Worm (Caenorhabditis elegans): ENCODE results near the gene W04G3.5.

DNA sequence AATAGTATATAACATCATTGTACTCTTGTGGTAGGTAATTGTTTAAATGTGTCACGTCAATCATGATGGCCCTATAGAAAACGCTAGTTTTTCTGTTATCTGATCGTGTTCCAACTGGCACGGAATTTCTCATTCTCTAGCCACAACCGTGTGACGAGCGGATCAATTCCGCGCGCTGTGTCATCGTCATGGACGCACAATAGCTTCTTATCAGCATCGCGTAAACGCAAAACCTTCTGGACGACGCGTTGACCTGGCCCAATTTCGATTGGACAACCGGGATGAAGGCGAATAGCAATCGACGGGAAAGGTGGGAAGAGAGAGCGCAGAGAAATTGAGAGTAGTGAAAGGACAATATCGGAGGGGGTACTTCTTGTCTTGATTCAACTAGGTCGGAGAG, 16.4 kb upstream of the W04G3.5 start, which contains the start of gene lpr-3:
- no peak for TF ChIP-seq F13H6.1 (tag; optimal IDR thresholded peaks at IDR 0.05)
- TF ChIP-seq sox-4 (tag; optimal IDR thresholded peaks at IDR 0.05), result no peak
- no peak for TF ChIP-seq ceh-48 (tag; optimal IDR thresholded peaks at IDR 0.05)
- no peak for TF ChIP-seq hlh-6 (tag; optimal IDR thresholded peaks at IDR 0.05)
- TF ChIP-seq unc-3 (GFP tag; conservative IDR thresholded peaks at IDR 0.05), result no peak
- TF ChIP-seq unc-3 (tag; optimal IDR thresholded peaks at IDR 0.05), result no peak
- TF ChIP-seq ttx-3 (tag; optimal IDR thresholded peaks at IDR 0.05), result no peak
- no peak for TF ChIP-seq che-1 (tag; optimal IDR thresholded peaks at IDR 0.05)
- TF ChIP-seq gmeb-2 (tag; optimal IDR thresholded peaks at IDR 0.05), result no peak
- TF ChIP-seq ama-1 (optimal IDR thresholded peaks at IDR 0.05), result no peak
- no peak for TF ChIP-seq pax-1 (tag; optimal IDR thresholded peaks at IDR 0.05)
- no peak for TF ChIP-seq ceh-19 (GFP tag; optimal IDR thresholded peaks at IDR 0.05)
- TF ChIP-seq pha-4 (tag; optimal IDR thresholded peaks at IDR 0.05), result no peak
- TF ChIP-seq dve-1 (tag; optimal IDR thresholded peaks at IDR 0.05), result no peak
- TF ChIP-seq ref-2 (tag; optimal IDR thresholded peaks at IDR 0.05), result no peak

All from whole organism, late embryonic.